Fruit fly (Drosophila melanogaster) whole organism, prepupa: ENCODE data around the gene CG7789.
A peak's percentile ranks its signal among the peaks of the same experiment; 100 is the strongest.

Experiments
- Blimp-1 ChIP-seq: fragments of 200-800 bp; sonication (Bioruptor generic); optimal IDR thresholded peaks from 3 replicates; lab custom pipeline; 2017; ENCODE audit warnings: missing biosample characterization, missing genetic modification characterization, mild to moderate bottlenecking, moderate library complexity, missing genetic modification reagents
- CG10631 ChIP-seq: fragments of 200-800 bp; sonication (Bioruptor generic); optimal IDR thresholded peaks from 2 replicates; lab custom pipeline; 2016; ENCODE audit warnings: missing biosample characterization, missing genetic modification characterization
- CG10669 ChIP-seq: fragments of 200-800 bp; sonication (Bioruptor generic); optimal IDR thresholded peaks from 3 replicates; lab custom pipeline; 2018; ENCODE audit warnings: missing biosample characterization, mild to moderate bottlenecking, missing genetic modification characterization, moderate library complexity
- CG11762 ChIP-seq: fragments of 200-800 bp; sonication (Bioruptor generic); optimal IDR thresholded peaks from 3 replicates; lab custom pipeline; 2016; ENCODE audit warnings: missing biosample characterization, missing genetic modification characterization; ENCODE audit not compliant: insufficient read depth
- CG11902 ChIP-seq: fragments of 200-800 bp; sonication (Bioruptor generic); optimal IDR thresholded peaks from 3 replicates; lab custom pipeline; 2016; ENCODE audit warnings: missing biosample characterization, missing genetic modification characterization
- CG15336 ChIP-seq: fragments of 200-800 bp; sonication (Bioruptor generic); IDR thresholded peaks from 2 replicates; pipeline ENCODE4 v1.3.6; 2022; ENCODE audit warnings: missing biosample characterization, missing genetic modification characterization
- CG1621 ChIP-seq: fragments of 200-800 bp; sonication (Bioruptor generic); optimal IDR thresholded peaks from 3 replicates; lab custom pipeline; 2018; ENCODE audit warnings: missing biosample characterization, mild to moderate bottlenecking, missing genetic modification characterization
- CG16779 ChIP-seq: fragments of 200-800 bp; sonication (Bioruptor generic); optimal IDR thresholded peaks from 3 replicates; lab custom pipeline; 2017; ENCODE audit warnings: missing biosample characterization, mild to moderate bottlenecking, missing genetic modification characterization
- CG3032 ChIP-seq: fragments of 200-800 bp; optimal IDR thresholded peaks from 2 replicates; lab custom pipeline; 2019; ENCODE audit warnings: missing biosample characterization, mild to moderate bottlenecking, missing genetic modification characterization, moderate library complexity
- CG31627 ChIP-seq: fragments of 200-800 bp; sonication (Bioruptor generic); optimal IDR thresholded peaks from 3 replicates; lab custom pipeline; 2016; ENCODE audit warnings: missing biosample characterization, missing genetic modification characterization
- CG3919 ChIP-seq: fragments of 200-800 bp; sonication (Bioruptor generic); optimal IDR thresholded peaks from 3 replicates; lab custom pipeline; 2016; ENCODE audit warnings: missing biosample characterization, missing genetic modification characterization
- CG4318 ChIP-seq: fragments of 200-800 bp; sonication (Bioruptor generic); optimal IDR thresholded peaks from 3 replicates; lab custom pipeline; 2017; ENCODE audit warnings: missing biosample characterization, mild to moderate bottlenecking, missing genetic modification characterization
- CG6163 ChIP-seq: fragments of 200-800 bp; sonication (Bioruptor generic); IDR thresholded peaks from 3 replicates; pipeline ENCODE4 v1.3.6; 2022; ENCODE audit warnings: missing biosample characterization, missing genetic modification characterization
- CG6276 ChIP-seq: fragments of 200-800 bp; sonication (Bioruptor generic); optimal IDR thresholded peaks from 2 replicates; lab custom pipeline; 2017; ENCODE audit warnings: missing biosample characterization, mild to moderate bottlenecking, missing genetic modification characterization
- CG6792 ChIP-seq: fragments of 200-800 bp; sonication (Bioruptor generic); optimal IDR thresholded peaks from 3 replicates; lab custom pipeline; 2016; ENCODE audit warnings: missing biosample characterization, missing genetic modification characterization
- CG6808 ChIP-seq: fragments of 200-800 bp; sonication (Bioruptor generic); optimal IDR thresholded peaks from 3 replicates; lab custom pipeline; 2017; ENCODE audit warnings: missing biosample characterization, missing genetic modification characterization, mild to moderate bottlenecking, moderate library complexity, missing genetic modification reagents
- CG8319 ChIP-seq: fragments of 200-800 bp; sonication (Bioruptor generic); optimal IDR thresholded peaks from 3 replicates; lab custom pipeline; 2016; ENCODE audit warnings: missing biosample characterization, missing genetic modification characterization
- CG8632 ChIP-seq: fragments of 200-800 bp; sonication (Bioruptor generic); optimal IDR thresholded peaks from 3 replicates; lab custom pipeline; 2016; ENCODE audit warnings: missing biosample characterization, missing genetic modification characterization
- CG9139 ChIP-seq: fragments of 200-800 bp; sonication (Bioruptor generic); optimal IDR thresholded peaks from 3 replicates; lab custom pipeline; 2017; ENCODE audit warnings: missing biosample characterization, mild to moderate bottlenecking, missing genetic modification characterization
- Eip75B ChIP-seq: fragments of 200-800 bp; sonication (Bioruptor generic); optimal IDR thresholded peaks from 3 replicates; lab custom pipeline; 2016; ENCODE audit warnings: missing biosample characterization, missing genetic modification characterization
- Eip78C ChIP-seq: fragments of 200-800 bp; sonication (Bioruptor generic); peaks from one replicate; lab custom pipeline; 2016; ENCODE audit warnings: missing biosample characterization, missing genetic modification characterization
- Eip93F ChIP-seq: fragments of 200-800 bp; sonication (Bioruptor generic); optimal IDR thresholded peaks from 2 replicates; lab custom pipeline; 2016; ENCODE audit warnings: missing biosample characterization, mild to moderate bottlenecking, missing genetic modification characterization
- Ets21C ChIP-seq: fragments of 200-800 bp; sonication (Bioruptor generic); optimal IDR thresholded peaks from 3 replicates; lab custom pipeline; 2016; ENCODE audit warnings: missing biosample characterization, missing genetic modification characterization
- Gug ChIP-seq: fragments of 200-800 bp; sonication (Bioruptor generic); IDR thresholded peaks from 2 replicates; pipeline ENCODE4 v1.3.6; 2022; ENCODE audit warnings: missing biosample characterization, missing genetic modification characterization
- Hr38 ChIP-seq: sonication (Bioruptor generic); optimal IDR thresholded peaks from 2 replicates; lab custom pipeline; 2016; ENCODE audit warnings: missing biosample characterization, missing genetic modification characterization
- Hr39 ChIP-seq: fragments of 200-800 bp; sonication (Bioruptor generic); optimal IDR thresholded peaks from 2 replicates; lab custom pipeline; 2016; ENCODE audit warnings: missing biosample characterization, missing genetic modification characterization
- Hr4 ChIP-seq: fragments of 200-800 bp; sonication (Bioruptor generic); optimal IDR thresholded peaks from 3 replicates; lab custom pipeline; 2016; ENCODE audit warnings: missing biosample characterization, missing genetic modification characterization
- Lpt ChIP-seq: fragments of 200-800 bp; sonication (Bioruptor generic); optimal IDR thresholded peaks from 3 replicates; lab custom pipeline; 2016; ENCODE audit warnings: missing biosample characterization, missing genetic modification characterization
- Met ChIP-seq: fragments of 200-800 bp; sonication (Bioruptor generic); optimal IDR thresholded peaks from 3 replicates; lab custom pipeline; 2016; ENCODE audit warnings: missing biosample characterization, missing genetic modification characterization
- OdsH ChIP-seq: fragments of 200-800 bp; sonication (Bioruptor generic); optimal IDR thresholded peaks from 3 replicates; lab custom pipeline; 2016; ENCODE audit warnings: missing biosample characterization, missing genetic modification characterization
- Smox ChIP-seq: fragments of 200-800 bp; sonication (Bioruptor generic); optimal IDR thresholded peaks from 3 replicates; lab custom pipeline; 2016; ENCODE audit warnings: missing biosample characterization, missing genetic modification characterization
- Sox102F ChIP-seq: fragments of 200-800 bp; sonication (Bioruptor generic); optimal IDR thresholded peaks from 2 replicates; lab custom pipeline; 2016; ENCODE audit warnings: missing biosample characterization, mild to moderate bottlenecking, missing genetic modification characterization
- Sox14 ChIP-seq: fragments of 200-800 bp; sonication (Bioruptor generic); optimal IDR thresholded peaks from 3 replicates; lab custom pipeline; 2016; ENCODE audit warnings: missing biosample characterization, missing genetic modification characterization
- Sox15 ChIP-seq: fragments of 200-800 bp; sonication (Bioruptor generic); optimal IDR thresholded peaks from 3 replicates; lab custom pipeline; 2016; ENCODE audit warnings: missing biosample characterization, missing genetic modification characterization
- dac ChIP-seq: fragments of 200-800 bp; sonication (Bioruptor generic); optimal IDR thresholded peaks from 2 replicates; lab custom pipeline; 2017; ENCODE audit warnings: missing biosample characterization, mild to moderate bottlenecking, missing genetic modification characterization
- esn ChIP-seq: fragments of 200-800 bp; sonication (Bioruptor generic); optimal IDR thresholded peaks from 2 replicates; lab custom pipeline; 2016; ENCODE audit warnings: missing biosample characterization, mild to moderate bottlenecking, missing genetic modification characterization, moderate library complexity
- fd59A ChIP-seq: fragments of 200-800 bp; sonication (Bioruptor generic); optimal IDR thresholded peaks from 2 replicates; lab custom pipeline; 2017; ENCODE audit warnings: missing biosample characterization, mild to moderate bottlenecking, missing genetic modification characterization, missing genetic modification reagents
- fd85E ChIP-seq: fragments of 200-800 bp; sonication (Bioruptor generic); optimal IDR thresholded peaks from 3 replicates; lab custom pipeline; 2016; ENCODE audit warnings: missing biosample characterization, missing genetic modification characterization
- fkh ChIP-seq: fragments of 200-800 bp; sonication (Bioruptor generic); optimal IDR thresholded peaks from 3 replicates; lab custom pipeline; 2017; ENCODE audit warnings: missing biosample characterization, mild to moderate bottlenecking, missing genetic modification characterization, moderate library complexity
- lz ChIP-seq: fragments of 200-800 bp; sonication (Bioruptor generic); optimal IDR thresholded peaks from 3 replicates; lab custom pipeline; 2016; ENCODE audit warnings: missing biosample characterization, missing genetic modification characterization
- net ChIP-seq: fragments of 200-800 bp; sonication (Bioruptor generic); optimal IDR thresholded peaks from 3 replicates; lab custom pipeline; 2016; ENCODE audit warnings: missing biosample characterization, missing genetic modification characterization
- pdm3 ChIP-seq: fragments of 200-800 bp; sonication (Bioruptor generic); optimal IDR thresholded peaks from 3 replicates; lab custom pipeline; 2016; ENCODE audit warnings: missing biosample characterization, missing genetic modification characterization
- salr ChIP-seq, 2 experiments: fragments of 200-800 bp; sonication (Bioruptor generic); optimal IDR thresholded peaks; 3 replicates each; lab custom pipeline; 2016 to 2018; ENCODE audit warnings: missing biosample characterization in 2 of 2, missing genetic modification characterization in 2 of 2, mild to moderate bottlenecking in 1 of 2
- spab ChIP-seq: fragments of 200-800 bp; sonication (Bioruptor generic); optimal IDR thresholded peaks from 2 replicates; lab custom pipeline; 2017; ENCODE audit warnings: missing biosample characterization, mild to moderate bottlenecking, missing genetic modification characterization, missing genetic modification reagents
- ss ChIP-seq, 2 experiments: fragments of 200-800 bp; sonication (Bioruptor generic); optimal IDR thresholded peaks; 2 replicates in 1 of 2; 3 replicates in 1 of 2; lab custom pipeline; 2017 to 2018; ENCODE audit warnings: mild to moderate bottlenecking in 2 of 2, missing biosample characterization in 2 of 2, missing genetic modification characterization in 2 of 2, moderate library complexity in 1 of 2
- svp ChIP-seq: fragments of 200-800 bp; sonication (Bioruptor generic); peaks from one replicate; lab custom pipeline; 2016; ENCODE audit warnings: missing biosample characterization, missing genetic modification characterization
- topi ChIP-seq: fragments of 200-800 bp; sonication (Bioruptor generic); optimal IDR thresholded peaks from 3 replicates; lab custom pipeline; 2016; ENCODE audit warnings: missing biosample characterization, missing genetic modification characterization
- vri ChIP-seq: fragments of 200-800 bp; sonication (Bioruptor generic); optimal IDR thresholded peaks from 3 replicates; lab custom pipeline; 2016; ENCODE audit warnings: missing biosample characterization, mild to moderate bottlenecking, missing genetic modification characterization

The CG7789 gene

dm6 chr3R:29757226-29757625 is 45.8 kb upstream of the CG7789 start (continued):
- TF ChIP-seq CG16779 (tag; lab: Kevin White, UChicago) = peak; percentile 6
- no peak for TF ChIP-seq Met
- no peak for TF ChIP-seq CG11902 (GFP tag; lab: Kevin White, UChicago)
- no peak for TF ChIP-seq CG6276
- TF ChIP-seq esn = no peak
- no peak for TF ChIP-seq CG4318 (GFP tag; lab: Kevin White, UChicago)
- TF ChIP-seq CG8632 (GFP tag; lab: Kevin White, UChicago) = peak; percentile 44
- TF ChIP-seq CG9139 = peak; percentile 72
- TF ChIP-seq Smox (GFP tag; lab: Kevin White, UChicago) = no peak
- TF ChIP-seq Sox14 (GFP tag; lab: Kevin White, UChicago) = peak; percentile 49
- no peak for TF ChIP-seq topi (GFP tag; lab: Kevin White, UChicago)
- TF ChIP-seq CG31627 (GFP tag; lab: Kevin White, UChicago) = no peak
- peak; percentile 59 for TF ChIP-seq Eip78C (GFP tag; lab: Kevin White, UChicago)
- peak; percentile 56 for TF ChIP-seq CG1621 (tag; lab: Kevin White, UChicago)
- TF ChIP-seq CG15336 (GFP tag; lab: Robert Waterston, UW) = no peak
- TF ChIP-seq CG6808 (GFP tag; lab: Kevin White, UChicago) = peak; percentile 65
- TF ChIP-seq Eip75B (GFP tag; lab: Kevin White, UChicago) = no peak

- TF ChIP-seq CG8632 (GFP tag; lab: Kevin White, UChicago) (no peak), lz (peak; percentile 47), salr (GFP tag; optimal IDR thresholded peaks at IDR 0.05; lab: Kevin White, UChicago) (peak in 1 of 2 experiments; percentile 54), CG8319 (GFP tag; lab: Kevin White, UChicago) (no peak), fkh (GFP tag; lab: Kevin White, UChicago) (no peak), Hr39 (GFP tag; lab: Kevin White, UChicago) (peak; percentile 42), Eip78C (GFP tag; lab: Kevin White, UChicago) (peak; percentile 93), spab (GFP tag; lab: Kevin White, UChicago) (no peak), Lpt (GFP tag; lab: Kevin White, UChicago) (peak; percentile 30), topi (GFP tag; lab: Kevin White, UChicago) (peak; percentile 65), Ets21C (peak; percentile 12), fd85E (no peak), esn (peak; percentile 59), CG3032 (tag; lab: Kevin White, UChicago) (peak; percentile 35), pdm3 (GFP tag; lab: Kevin White, UChicago) (peak; percentile 59), Eip93F (GFP tag; lab: Kevin White, UChicago) (no peak), Smox (GFP tag; lab: Kevin White, UChicago) (peak; percentile 42), vri (no peak), fd59A (GFP tag; lab: Kevin White, UChicago) (no peak), CG11902 (GFP tag; lab: Kevin White, UChicago) (peak; percentile 35), Blimp-1 (GFP tag; lab: Kevin White, UChicago) (no peak), CG10631 (GFP tag; lab: Kevin White, UChicago) (peak; percentile 19), CG10669 (GFP tag; lab: Kevin White, UChicago) (peak; percentile 26), Eip75B (GFP tag; lab: Kevin White, UChicago) (peak; percentile 48), CG6808 (GFP tag; lab: Kevin White, UChicago) (peak; percentile 22), Hr4 (GFP tag; lab: Kevin White, UChicago) (peak; percentile 85), Sox102F (peak; percentile 57), Sox14 (GFP tag; lab: Kevin White, UChicago) (peak; percentile 14), svp (GFP tag; lab: Kevin White, UChicago) (peak; percentile 75), CG3919 (GFP tag; lab: Kevin White, UChicago) (peak; percentile 48), dac (peak; percentile 58), CG6276 (peak; percentile 45), Hr38 (GFP tag; lab: Kevin White, UChicago) (no peak), CG6163 (GFP tag; lab: Robert Waterston, UW) (peak; percentile 33; the same call in 1 of the 3 replicates), CG11762 (no peak), Sox15 (peak; percentile 30), OdsH (GFP tag; lab: Kevin White, UChicago) (peak; percentile 64), Gug (GFP tag; lab: Robert Waterston, UW) (0 out of 2 replicates have a peak, but pooled peaks have one; percentile 14), CG9139 (no peak), Met (peak; percentile 61), net (GFP tag; lab: Kevin White, UChicago) (no peak), ss (GFP tag; optimal IDR thresholded peaks at IDR 0.05; lab: Kevin White, UChicago) (no peak), CG4318 (GFP tag; lab: Kevin White, UChicago) (peak; percentile 73), CG6792 (no peak)
Measured at dm6 chr3R:29757681-29758080, 45.3 kb upstream of the CG7789 start.
